Worm (Caenorhabditis elegans) whole organism, early embryonic: ENCODE measurements around the gene csp-2.

Experiments used
- B0310.2 ChIP-seq: sonication (generic microtip); optimal IDR thresholded peaks from 2 replicates; lab custom pipeline; 2016; ENCODE audit warnings: mild to moderate bottlenecking, missing genetic modification characterization, missing compliant biosample characterization
- ama-1 ChIP-seq: fragments of 150-350 bp; optimal IDR thresholded peaks from 2 replicates; lab custom pipeline; 2014
- ceh-13 ChIP-seq: fragments of 200-800 bp; sonication (Bioruptor generic); optimal IDR thresholded peaks from 2 replicates; lab custom pipeline; 2018; ENCODE audit warnings: mild to moderate bottlenecking, missing genetic modification characterization, missing compliant biosample characterization
- ceh-36 ChIP-seq: sonication (generic microtip); optimal IDR thresholded peaks from 2 replicates; lab custom pipeline; 2016; ENCODE audit warnings: missing genetic modification characterization, inconsistent platforms, missing compliant biosample characterization
- flt-1 ChIP-seq: fragments of 200-800 bp; sonication (Bioruptor generic); IDR thresholded peaks from 2 replicates; pipeline ENCODE4 v1.3.6; 2022; ENCODE audit warnings: missing genetic modification characterization, missing compliant biosample characterization
- hmg-4 ChIP-seq: fragments of 200-800 bp; sonication (Bioruptor generic); optimal IDR thresholded peaks from 2 replicates; lab custom pipeline; 2018; ENCODE audit warnings: mild to moderate bottlenecking, missing genetic modification characterization, missing compliant biosample characterization
- hnd-1 ChIP-seq: sonication (generic microtip); optimal IDR thresholded peaks from 2 replicates; lab custom pipeline; 2016; ENCODE audit warnings: missing genetic modification characterization, missing compliant biosample characterization
- pes-1 ChIP-seq: fragments of 200-800 bp; sonication (Bioruptor generic); IDR thresholded peaks from 2 replicates; pipeline ENCODE4 v1.3.6; 2022; ENCODE audit warnings: missing genetic modification reagents, missing genetic modification characterization, missing compliant biosample characterization
- tbx-11 ChIP-seq: fragments of 200-800 bp; sonication (Bioruptor generic); IDR thresholded peaks from 2 replicates; pipeline ENCODE4 v1.3.6; 2022; ENCODE audit warnings: missing genetic modification characterization, missing compliant biosample characterization
- tra-4 ChIP-seq: sonication (generic microtip); optimal IDR thresholded peaks from 2 replicates; lab custom pipeline; 2017; ENCODE audit warnings: missing genetic modification characterization, missing compliant biosample characterization

- TF ChIP-seq tra-4 (no peak), flt-1 (GFP tag; lab: Robert Waterston, UW) (no peak), tbx-11 (GFP tag; lab: Robert Waterston, UW) (no peak), ceh-36 (tag; lab: Kevin White, UChicago) (no peak), ceh-13 (GFP tag; lab: Kevin White, UChicago) (no peak), pes-1 (GFP tag; lab: Robert Waterston, UW) (no peak), hnd-1 (no peak), ama-1 (no peak), B0310.2 (tag; lab: Kevin White, UChicago) (no peak), hmg-4 (GFP tag; lab: Kevin White, UChicago) (no peak)
Observed at ce11 chrIV:6275671-6276209, 31.8 kb upstream of the csp-2 start, which contains the start of the genes aat-4 and T13A10.1.
